Fruit fly (Drosophila melanogaster) whole organism, embryonic: ENCODE results near the gene CG7011.

Experiments
- B-H1 ChIP-seq: fragments of 200-800 bp; sonication (Bioruptor generic); IDR thresholded peaks from 3 replicates; pipeline ENCODE4 v1.3.6; 2022; ENCODE audit warnings: missing biosample characterization, missing genetic modification characterization
- Bdp1 ChIP-seq: fragments of 200-800 bp; sonication (Bioruptor generic); optimal IDR thresholded peaks from 3 replicates; lab custom pipeline; 2016; ENCODE audit warnings: missing biosample characterization, missing genetic modification characterization
- BtbVII ChIP-seq: fragments of 200-800 bp; sonication (Bioruptor generic); optimal IDR thresholded peaks from 3 replicates; lab custom pipeline; 2017; ENCODE audit warnings: missing biosample characterization, mild to moderate bottlenecking, missing genetic modification characterization
- CG11560 ChIP-seq: fragments of 200-800 bp; sonication (Bioruptor generic); IDR thresholded peaks from 3 replicates; pipeline ENCODE4 v1.3.6; 2022; ENCODE audit warnings: missing biosample characterization, missing genetic modification characterization
- CG12236 ChIP-seq: fragments of 200-800 bp; sonication (Bioruptor generic); optimal IDR thresholded peaks from 2 replicates; lab custom pipeline; 2016; ENCODE audit warnings: missing biosample characterization, missing genetic modification characterization
- CG12299 ChIP-seq: fragments of 200-800 bp; sonication (Bioruptor generic); optimal IDR thresholded peaks from 2 replicates; lab custom pipeline; 2018; ENCODE audit warnings: missing biosample characterization, mild to moderate bottlenecking, missing genetic modification characterization
- CG14441 ChIP-seq: fragments of 200-800 bp; sonication (Bioruptor generic); IDR thresholded peaks from 2 replicates; pipeline ENCODE4 v1.3.6; 2022; ENCODE audit warnings: missing biosample characterization, missing genetic modification characterization
- CG2116 ChIP-seq: fragments of 200-800 bp; sonication (Bioruptor generic); optimal IDR thresholded peaks from 3 replicates; lab custom pipeline; 2018; ENCODE audit warnings: missing biosample characterization, mild to moderate bottlenecking, missing genetic modification characterization
- CG2678 ChIP-seq: fragments of 200-800 bp; sonication (Bioruptor generic); optimal IDR thresholded peaks from 3 replicates; lab custom pipeline; 2019; ENCODE audit warnings: missing biosample characterization, mild to moderate bottlenecking, missing genetic modification characterization, moderate library complexity
- CG32767 ChIP-seq: fragments of 200-800 bp; sonication (Bioruptor generic); IDR thresholded peaks from 2 replicates; pipeline ENCODE4 v1.3.6; 2022; ENCODE audit warnings: missing biosample characterization, missing genetic modification characterization
- CG33213 ChIP-seq: fragments of 200-800 bp; sonication (Bioruptor generic); optimal IDR thresholded peaks from 3 replicates; lab custom pipeline; 2016; ENCODE audit warnings: missing biosample characterization, missing genetic modification characterization
- CG3726 ChIP-seq: fragments of 200-800 bp; sonication (Bioruptor generic); IDR thresholded peaks from 3 replicates; pipeline ENCODE4, ENCODE4 v1.3.6; 2022; ENCODE audit warnings: missing biosample characterization, missing genetic modification characterization
- CG3847 ChIP-seq: fragments of 200-800 bp; sonication (Bioruptor generic); IDR thresholded peaks from 2 replicates; pipeline ENCODE4 v1.3.6; 2022; ENCODE audit warnings: missing biosample characterization, missing genetic modification characterization
- CG6272 ChIP-seq: fragments of 200-800 bp; sonication (Bioruptor generic); IDR thresholded peaks from 2 replicates; pipeline ENCODE4 v1.3.6; 2022; ENCODE audit warnings: missing biosample characterization, missing genetic modification characterization
- CG8765 ChIP-seq: fragments of 200-800 bp; sonication (Bioruptor generic); IDR thresholded peaks from 2 replicates; pipeline ENCODE4 v1.3.6; 2022; ENCODE audit warnings: missing biosample characterization, missing genetic modification characterization
- CHES-1-like ChIP-seq: fragments of 200-800 bp; sonication (Bioruptor generic); optimal IDR thresholded peaks from 2 replicates; lab custom pipeline; 2016; ENCODE audit warnings: missing biosample characterization, missing genetic modification characterization
- Dek ChIP-seq: fragments of 200-800 bp; sonication (Bioruptor generic); optimal IDR thresholded peaks from 3 replicates; lab custom pipeline; 2019; ENCODE audit warnings: missing biosample characterization, mild to moderate bottlenecking, missing genetic modification characterization, moderate library complexity
- Dref ChIP-seq: fragments of 200-800 bp; sonication (Bioruptor generic); IDR thresholded peaks from 2 replicates; pipeline ENCODE4 v1.3.6; 2022; ENCODE audit warnings: missing biosample characterization, missing genetic modification characterization
- Drgx ChIP-seq: fragments of 200-800 bp; sonication (Bioruptor generic); IDR thresholded peaks from 2 replicates; pipeline ENCODE4 v1.3.6; 2022; ENCODE audit warnings: missing biosample characterization, missing genetic modification characterization
- HmgZ ChIP-seq: fragments of 200-800 bp; sonication (Bioruptor generic); optimal IDR thresholded peaks from 2 replicates; lab custom pipeline; 2018; ENCODE audit warnings: missing biosample characterization, mild to moderate bottlenecking, missing genetic modification characterization
- Hr51 ChIP-seq, 2 experiments: fragments of 200-800 bp; sonication (Bioruptor generic); optimal IDR thresholded peaks; 2 replicates in 1 of 2; 3 replicates in 1 of 2; lab custom pipeline; 2016 to 2018; ENCODE audit warnings: missing biosample characterization in 2 of 2, missing genetic modification characterization in 2 of 2, mild to moderate bottlenecking in 1 of 2, moderate library complexity in 1 of 2
- MBD-R2 ChIP-seq: fragments of 200-800 bp; sonication (Bioruptor generic); IDR thresholded peaks from 2 replicates; pipeline ENCODE4 v1.3.6; 2022; ENCODE audit warnings: missing biosample characterization, missing genetic modification characterization
- PHDP ChIP-seq: fragments of 200-800 bp; sonication (Bioruptor generic); optimal IDR thresholded peaks from 3 replicates; lab custom pipeline; 2018; ENCODE audit warnings: missing biosample characterization, mild to moderate bottlenecking, missing genetic modification characterization, moderate library complexity
- Rfx ChIP-seq: fragments of 200-800 bp; sonication (Bioruptor generic); IDR thresholded peaks from 2 replicates; pipeline ENCODE4 v1.3.6; 2022; ENCODE audit warnings: missing biosample characterization, missing genetic modification characterization
- Scr ChIP-seq: fragments of 200-800 bp; sonication (Bioruptor generic); IDR thresholded peaks from 2 replicates; pipeline ENCODE4 v1.3.6; 2022; ENCODE audit warnings: missing biosample characterization, missing genetic modification characterization; ENCODE audit not compliant: partially characterized antibody
- Side ChIP-seq: fragments of 200-800 bp; sonication (Bioruptor generic); optimal IDR thresholded peaks from 2 replicates; lab custom pipeline; 2016; ENCODE audit warnings: missing biosample characterization, missing genetic modification characterization
- Usf ChIP-seq: fragments of 200-800 bp; sonication (Bioruptor generic); optimal IDR thresholded peaks from 2 replicates; lab custom pipeline; 2017; ENCODE audit warnings: missing genotype, missing biosample characterization, missing genetic modification characterization
- Vsx1 ChIP-seq: fragments of 200-800 bp; sonication (Bioruptor generic); optimal IDR thresholded peaks from 2 replicates; lab custom pipeline; 2017; ENCODE audit warnings: missing biosample characterization, mild to moderate bottlenecking, missing genetic modification characterization, missing genetic modification reagents
- bcd ChIP-seq: fragments of 200-800 bp; sonication (Bioruptor generic); optimal IDR thresholded peaks from 2 replicates; lab custom pipeline; 2017; ENCODE audit warnings: missing biosample characterization, mild to moderate bottlenecking, missing genetic modification characterization
- br ChIP-seq: fragments of >200 bp; optimal IDR thresholded peaks from 2 replicates; lab custom pipeline; 2017
- bsh ChIP-seq, 2 experiments: fragments of 200-800 bp; sonication (Bioruptor generic); optimal IDR thresholded peaks; 2 replicates each; lab custom pipeline; 2017 to 2018; ENCODE audit warnings: mild to moderate bottlenecking in 2 of 2, missing biosample characterization in 2 of 2, missing genetic modification characterization in 2 of 2, moderate library complexity in 1 of 2
- cato ChIP-seq: fragments of 200-800 bp; sonication (Bioruptor generic); optimal IDR thresholded peaks from 2 replicates; lab custom pipeline; 2016; ENCODE audit warnings: missing biosample characterization, missing genetic modification characterization, borderline replicate concordance
- chm ChIP-seq: fragments of 200-800 bp; sonication (Bioruptor generic); IDR thresholded peaks from 2 replicates; pipeline ENCODE4 v1.3.6; 2022; ENCODE audit warnings: missing biosample characterization, missing genetic modification characterization
- chn ChIP-seq: fragments of 200-800 bp; sonication (Bioruptor generic); optimal IDR thresholded peaks from 2 replicates; lab custom pipeline; 2016; ENCODE audit warnings: missing biosample characterization, missing genetic modification characterization
- ewg ChIP-seq: fragments of 200-800 bp; sonication (Bioruptor generic); optimal IDR thresholded peaks from 3 replicates; lab custom pipeline; 2017; ENCODE audit warnings: mild to moderate bottlenecking, missing biosample characterization, missing genetic modification reagents, missing genetic modification characterization
- gcm ChIP-seq: fragments of 200-800 bp; sonication (Bioruptor generic); optimal IDR thresholded peaks from 2 replicates; lab custom pipeline; 2019; ENCODE audit warnings: missing biosample characterization, mild to moderate bottlenecking, missing genetic modification characterization, moderate library complexity
- gfzf ChIP-seq: fragments of 200-800 bp; sonication (Bioruptor generic); optimal IDR thresholded peaks from 2 replicates; lab custom pipeline; 2016; ENCODE audit warnings: missing biosample characterization, mild to moderate bottlenecking, missing genetic modification characterization, moderate library complexity
- gsb ChIP-seq: fragments of 200-800 bp; sonication (Bioruptor generic); IDR thresholded peaks from 2 replicates; pipeline ENCODE4 v1.3.6; 2022; ENCODE audit warnings: missing biosample characterization, missing genetic modification characterization
- inv ChIP-seq: fragments of 200-800 bp; sonication (Bioruptor generic); IDR thresholded peaks from 2 replicates; pipeline ENCODE4 v1.3.6; 2022; ENCODE audit warnings: missing biosample characterization, missing genetic modification characterization; ENCODE audit not compliant: partially characterized antibody
- knrl ChIP-seq: fragments of 200-800 bp; sonication (Bioruptor generic); IDR thresholded peaks from 3 replicates; pipeline ENCODE4 v1.3.6; 2022; ENCODE audit warnings: missing biosample characterization, missing genetic modification characterization; ENCODE audit not compliant: partially characterized antibody
- nerfin-1 ChIP-seq: fragments of 200-800 bp; sonication (Bioruptor generic); optimal IDR thresholded peaks from 3 replicates; lab custom pipeline; 2019; ENCODE audit warnings: missing biosample characterization, mild to moderate bottlenecking, missing genetic modification characterization, moderate library complexity
- peb ChIP-seq: fragments of 200-800 bp; sonication (Bioruptor generic); IDR thresholded peaks from 2 replicates; pipeline ENCODE4 v1.3.6; 2022; ENCODE audit warnings: missing biosample characterization, missing genetic modification characterization
- repo ChIP-seq: fragments of 200-800 bp; sonication (Bioruptor generic); optimal IDR thresholded peaks from 2 replicates; lab custom pipeline; 2016; ENCODE audit warnings: missing biosample characterization, missing genetic modification characterization
- slbo ChIP-seq: fragments of 200-800 bp; sonication (Bioruptor generic); IDR thresholded peaks from 2 replicates; pipeline ENCODE4 v1.3.6; 2022; ENCODE audit warnings: missing biosample characterization, missing genetic modification characterization
- tio ChIP-seq: fragments of 200-800 bp; sonication (Bioruptor generic); optimal IDR thresholded peaks from 2 replicates; lab custom pipeline; 2017; ENCODE audit warnings: missing biosample characterization, missing genetic modification characterization, inconsistent platforms
- twi ChIP-seq: fragments of 200-800 bp; optimal IDR thresholded peaks from 2 replicates; lab custom pipeline; 2019; ENCODE audit warnings: missing biosample characterization, mild to moderate bottlenecking, missing genetic modification characterization, moderate library complexity
- tx ChIP-seq: fragments of 200-800 bp; sonication (Bioruptor generic); optimal IDR thresholded peaks from 2 replicates; lab custom pipeline; 2016; ENCODE audit warnings: missing biosample characterization, missing genetic modification characterization
- zen2 ChIP-seq: fragments of 200-800 bp; sonication (Bioruptor generic); IDR thresholded peaks from 3 replicates; pipeline ENCODE4 v1.3.6; 2022; ENCODE audit warnings: missing biosample characterization, missing genetic modification characterization; ENCODE audit not compliant: partially characterized antibody

The CG7011 gene

DNA sequence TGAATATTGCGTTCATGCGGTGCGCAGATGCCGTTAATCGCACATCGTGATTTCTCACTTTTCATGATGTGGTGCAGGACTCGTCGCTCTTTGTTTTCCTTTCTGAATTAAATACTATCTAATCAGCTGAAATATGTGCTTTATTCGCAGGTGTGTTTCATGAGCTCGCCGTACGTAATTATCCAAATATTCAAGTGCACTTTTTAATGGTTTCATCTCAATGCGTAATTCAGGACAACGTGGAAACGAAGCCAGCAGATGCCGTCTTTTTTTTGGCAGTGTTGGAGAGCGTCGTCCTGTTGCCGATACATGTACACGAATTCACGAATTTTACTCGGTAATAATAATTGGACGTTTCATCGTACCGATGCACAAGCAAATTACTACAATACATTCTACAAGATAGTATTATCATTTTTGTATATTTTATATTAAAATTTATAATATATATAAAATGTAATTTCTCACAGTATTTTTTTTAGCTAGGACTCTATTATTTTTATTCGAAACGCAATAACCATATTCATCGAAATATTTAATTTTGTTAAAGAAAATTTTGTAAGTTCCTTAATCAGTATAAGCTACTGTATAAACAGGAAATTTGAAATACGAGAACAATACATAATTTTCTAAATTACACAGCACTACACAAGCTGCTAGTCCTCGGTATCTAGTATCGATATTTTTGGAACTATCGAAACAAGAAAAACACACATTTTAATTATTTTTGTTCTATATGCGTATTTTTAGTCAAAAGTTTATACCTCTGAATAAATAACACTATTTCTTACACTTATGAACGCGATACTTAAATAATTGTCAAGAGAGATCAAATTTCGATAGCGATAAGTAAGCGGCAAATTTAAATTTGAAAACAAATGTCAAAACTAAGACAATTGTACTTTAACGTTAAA lies 26.5 kb downstream of the CG7011 start, which contains the start of gene CG12316 (continued):
- TF ChIP-seq Rfx (GFP tag; lab: Robert Waterston, UW) (peak; percentile 87), zen2 (GFP tag; lab: Robert Waterston, UW) (peak; percentile 74; the same call in 2 of the 3 replicates), cato (GFP tag; lab: Kevin White, UChicago) (peak; percentile 77), tio (GFP tag; lab: Kevin White, UChicago) (peak; percentile 79), bsh (GFP tag; optimal IDR thresholded peaks at IDR 0.05; lab: Kevin White, UChicago) (peak; percentile 93 to 96), B-H1 (GFP tag; lab: Robert Waterston, UW) (peak; percentile 50; the same call in 2 of the 3 replicates), chn (GFP tag; lab: Kevin White, UChicago) (peak; percentile 91), gfzf (GFP tag; lab: Kevin White, UChicago) (no peak), Side (GFP tag; lab: Kevin White, UChicago) (peak; percentile 93), CG3726 (GFP tag; lab: Robert Waterston, UW) (peak; percentile 73; the same call in 2 of the 3 replicates), CHES-1-like (GFP tag; lab: Kevin White, UChicago) (peak; percentile 89), repo (GFP tag; lab: Kevin White, UChicago) (peak; percentile 93), CG11560 (tag; lab: Robert Waterston, UW) (peak; percentile 65; the same call in 2 of the 3 replicates), chm (GFP tag; lab: Robert Waterston, UW) (peak; percentile 91), Bdp1 (GFP tag; lab: Kevin White, UChicago) (peak; percentile 87), slbo (GFP tag; lab: Robert Waterston, UW) (peak; percentile 71), gsb (GFP tag; lab: Robert Waterston, UW) (peak; percentile 76), PHDP (tag; lab: Kevin White, UChicago) (peak; percentile 94), CG2116 (GFP tag; lab: Kevin White, UChicago) (peak; percentile 50), CG3847 (GFP tag; lab: Robert Waterston, UW) (peak; percentile 85), peb (peak; percentile 71), Drgx (GFP tag; lab: Robert Waterston, UW) (peak; percentile 90), ewg (peak; percentile 79), nerfin-1 (tag; lab: Kevin White, UChicago) (peak; percentile 93), inv (GFP tag; lab: Robert Waterston, UW) (peak; percentile 53), CG12236 (GFP tag; lab: Kevin White, UChicago) (peak; percentile 72), CG33213 (GFP tag; lab: Kevin White, UChicago) (peak; percentile 92), Hr51 (GFP tag; optimal IDR thresholded peaks at IDR 0.05; lab: Kevin White, UChicago) (peak; percentile 92 to 94), gcm (GFP tag; lab: Kevin White, UChicago) (peak; percentile 97), Dref (GFP tag; lab: Robert Waterston, UW) (peak; percentile 71), CG14441 (GFP tag; lab: Robert Waterston, UW) (peak; percentile 70), CG6272 (GFP tag; lab: Robert Waterston, UW) (peak; percentile 69), MBD-R2 (peak; percentile 61), tx (GFP tag; lab: Kevin White, UChicago) (peak; percentile 84), Usf (peak; percentile 89), CG32767 (peak; percentile 90; the same call in 1 of the 2 replicates), BtbVII (GFP tag; lab: Kevin White, UChicago) (peak; percentile 91), br (lab: Kevin White, UChicago) (no peak), bcd (GFP tag; lab: Kevin White, UChicago) (peak; percentile 88), CG8765 (GFP tag; lab: Robert Waterston, UW) (peak; percentile 35), HmgZ (tag; lab: Kevin White, UChicago) (peak; percentile 94), knrl (peak; percentile 70), Vsx1 (GFP tag; lab: Kevin White, UChicago) (peak; percentile 81), CG2678 (tag; lab: Kevin White, UChicago) (peak; percentile 94), Dek (tag; lab: Kevin White, UChicago) (peak; percentile 77), twi (peak; percentile 86), Scr (GFP tag; lab: Robert Waterston, UW) (peak; percentile 85), CG12299 (tag; lab: Kevin White, UChicago) (peak; percentile 94)
